Worm (Caenorhabditis elegans) whole organism, L4 larva: ENCODE data around the gene F33G12.6.

Source experiments
- F10B5.3 ChIP-seq: sonication (generic microtip); optimal IDR thresholded peaks from 2 replicates; lab custom pipeline; 2016; ENCODE audit warnings: mild to moderate bottlenecking, missing genetic modification characterization, missing compliant biosample characterization
- aly-2 ChIP-seq: sonication (generic microtip); optimal IDR thresholded peaks from 2 replicates; lab custom pipeline; 2018; ENCODE audit warnings: missing biosample characterization, missing genetic modification characterization
- daf-8 ChIP-seq: fragments of 200-800 bp; sonication (Bioruptor generic); IDR thresholded peaks from 2 replicates; pipeline ENCODE4 v1.3.6; 2022; ENCODE audit warnings: missing genetic modification characterization, missing compliant biosample characterization
- dmd-6 ChIP-seq: fragments of 200-800 bp; sonication (Bioruptor generic); IDR thresholded peaks from 2 replicates; pipeline ENCODE4 v1.3.6; 2022; ENCODE audit warnings: missing genetic modification reagents, missing genetic modification characterization, missing compliant biosample characterization
- fkh-10 ChIP-seq: fragments of 150-350 bp; optimal IDR thresholded peaks from 2 replicates; lab custom pipeline; 2014; ENCODE audit warnings: missing biosample characterization, missing genetic modification reagents, missing genetic modification characterization
- lin-13 ChIP-seq: fragments of 150-350 bp; optimal IDR thresholded peaks from 2 replicates; lab custom pipeline; 2014; ENCODE audit warnings: missing biosample characterization, missing genetic modification reagents, missing genetic modification characterization
- nhr-76 ChIP-seq: fragments of 150-350 bp; optimal IDR thresholded peaks from 2 replicates; lab custom pipeline; 2014; ENCODE audit warnings: missing biosample characterization, missing genetic modification characterization
- spr-3 ChIP-seq: fragments of 200-800 bp; sonication (Bioruptor generic); optimal IDR thresholded peaks from 2 replicates; lab custom pipeline; 2018; ENCODE audit warnings: mild to moderate bottlenecking, missing genetic modification characterization, missing compliant biosample characterization
- tag-97 ChIP-seq: fragments of 200-800 bp; sonication (Bioruptor generic); IDR thresholded peaks from 2 replicates; pipeline ENCODE4 v1.3.6; 2022; ENCODE audit warnings: missing genetic modification characterization, missing compliant biosample characterization
- tra-1 ChIP-seq: fragments of 200-800 bp; sonication (Bioruptor generic); IDR thresholded peaks from 2 replicates; pipeline ENCODE4 v1.3.6; 2022; ENCODE audit warnings: missing genetic modification reagents, missing genetic modification characterization, missing compliant biosample characterization
- unc-130 ChIP-seq: sonication (generic microtip); optimal IDR thresholded peaks from 2 replicates; lab custom pipeline; 2016; ENCODE audit warnings: missing genetic modification reagents, missing genetic modification characterization, missing compliant biosample characterization
- unc-39 ChIP-seq: sonication (generic microtip); optimal IDR thresholded peaks from 2 replicates; lab custom pipeline; 2017; ENCODE audit warnings: missing biosample characterization, missing genetic modification characterization
- unc-62 ChIP-seq, 3 experiments: fragments of 150-350 bp in 1 of 3; sonication (generic microtip); optimal IDR thresholded peaks in 2 of 3; peaks in 1 of 3; 1 replicate in 1 of 3; 2 replicates in 2 of 3; lab custom pipeline; 2014 to 2017; ENCODE audit warnings: missing biosample characterization in 3 of 3, missing genetic modification characterization in 3 of 3, missing genetic modification reagents in 3 of 3, missing genotype in 1 of 3

ce11 chrII:5103189-5103588 is 53.5 kb downstream of the F33G12.6 start:
- TF ChIP-seq lin-13 (no peak), F10B5.3 (tag; lab: Kevin White, UChicago) (no peak), nhr-76 (tag; lab: Kevin White, UChicago) (no peak), fkh-10 (GFP tag; lab: Kevin White, UChicago) (no peak), unc-39 (tag; lab: Kevin White, UChicago) (no peak), dmd-6 (GFP tag; lab: Robert Waterston, UW) (no peak), tra-1 (GFP tag; lab: Robert Waterston, UW) (no peak), unc-62 (GFP tag; optimal IDR thresholded peaks at IDR 0.05 in 1 of 2; lab: Kevin White, UChicago) (no peak), unc-62 (tag; optimal IDR thresholded peaks at IDR 0.05; lab: Kevin White, UChicago) (no peak), daf-8 (no peak), unc-130 (no peak), aly-2 (no peak), tag-97 (GFP tag; lab: Robert Waterston, UW) (no peak), spr-3 (GFP tag; lab: Kevin White, UChicago) (no peak)
